Worm (Caenorhabditis elegans) whole organism, young adult: ENCODE measurements around the gene Y44A6D.1.
A peak's percentile ranks its signal among the peaks of the same experiment; 100 is the strongest.

Experiments
- B0035.1 ChIP-seq: sonication (generic microtip); optimal IDR thresholded peaks from 2 replicates; lab custom pipeline; 2016; ENCODE audit warnings: missing genetic modification characterization, mild to moderate bottlenecking, missing compliant biosample characterization, missing genotype, missing genetic modification reagents
- B0336.3 ChIP-seq: fragments of 200-800 bp; sonication (Bioruptor generic); IDR thresholded peaks from 2 replicates; pipeline ENCODE4 v1.3.6; 2022; ENCODE audit warnings: missing genetic modification characterization, missing compliant biosample characterization
- D2030.7 ChIP-seq: fragments of 200-800 bp; sonication (Bioruptor generic); IDR thresholded peaks from 2 replicates; pipeline ENCODE4 v1.3.6; 2022; ENCODE audit warnings: missing genetic modification reagents, missing genetic modification characterization, missing compliant biosample characterization
- F33H1.4 ChIP-seq: fragments of 200-800 bp; sonication (Bioruptor generic); IDR thresholded peaks from 2 replicates; pipeline ENCODE4 v1.3.6; 2022; ENCODE audit warnings: missing genetic modification reagents, missing genetic modification characterization, missing compliant biosample characterization
- F52B5.7 ChIP-seq: sonication (generic microtip); optimal IDR thresholded peaks from 2 replicates; lab custom pipeline; 2016; ENCODE audit warnings: mild to moderate bottlenecking, missing genetic modification characterization, missing compliant biosample characterization
- T26A5.8 ChIP-seq: sonication (generic microtip); optimal IDR thresholded peaks from 2 replicates; lab custom pipeline; 2016; ENCODE audit warnings: missing genetic modification characterization, missing compliant biosample characterization
- ama-1 ChIP-seq, 3 experiments: fragments of 150-350 bp in 1 of 3; sonication (generic microtip) in 2 of 3; optimal IDR thresholded peaks; 2 replicates each; lab custom pipeline; 2014 to 2018; ENCODE audit warnings: missing biosample characterization in 2 of 3, missing genetic modification characterization in 2 of 3, missing genetic modification reagents in 2 of 3
- bed-2 ChIP-seq: fragments of 200-800 bp; sonication (Bioruptor generic); IDR thresholded peaks from 2 replicates; pipeline ENCODE4 v1.3.6; 2022; ENCODE audit warnings: missing genetic modification reagents, missing genetic modification characterization, missing compliant biosample characterization
- ceh-100 ChIP-seq: fragments of 200-800 bp; sonication (Bioruptor generic); IDR thresholded peaks from 2 replicates; pipeline ENCODE4 v1.3.6; 2022; ENCODE audit warnings: missing genetic modification reagents, missing genetic modification characterization, missing compliant biosample characterization
- ceh-27 ChIP-seq: fragments of 200-800 bp; sonication (Bioruptor generic); optimal IDR thresholded peaks from 2 replicates; lab custom pipeline; 2018; ENCODE audit warnings: mild to moderate bottlenecking, missing genetic modification characterization, moderate library complexity, missing compliant biosample characterization
- ceh-79 ChIP-seq: sonication (generic microtip); optimal IDR thresholded peaks from 2 replicates; lab custom pipeline; 2017; ENCODE audit warnings: mild to moderate bottlenecking, missing genetic modification characterization, missing compliant biosample characterization
- dox-1 ChIP-seq: fragments of 200-800 bp; sonication (Bioruptor generic); IDR thresholded peaks from 2 replicates; pipeline ENCODE4 v1.3.6; 2022; ENCODE audit warnings: missing genetic modification reagents, missing genetic modification characterization, missing compliant biosample characterization
- dpff-1 ChIP-seq: sonication (generic microtip); optimal IDR thresholded peaks from 2 replicates; lab custom pipeline; 2017; ENCODE audit warnings: mild to moderate bottlenecking, missing genetic modification characterization, missing compliant biosample characterization
- him-1 ChIP-seq: sonication (generic microtip); optimal IDR thresholded peaks from 2 replicates; lab custom pipeline; 2016; ENCODE audit warnings: missing genotype, missing genetic modification reagents, missing genetic modification characterization, missing compliant biosample characterization
- hlh-12 ChIP-seq: sonication (generic microtip); optimal IDR thresholded peaks from 2 replicates; lab custom pipeline; 2016; ENCODE audit warnings: missing genetic modification characterization, missing compliant biosample characterization
- hmg-1.2 ChIP-seq: fragments of 200-800 bp; sonication (Bioruptor generic); IDR thresholded peaks from 2 replicates; pipeline ENCODE4 v1.3.6; 2022; ENCODE audit warnings: missing genetic modification reagents, missing genetic modification characterization, missing compliant biosample characterization
- hrde-1 ChIP-seq: sonication (generic microtip); optimal IDR thresholded peaks from 2 replicates; lab custom pipeline; 2016; ENCODE audit warnings: missing genetic modification characterization, mild to moderate bottlenecking, missing compliant biosample characterization, moderate library complexity, missing genotype, missing genetic modification reagents, borderline replicate concordance
- lag-1 ChIP-seq: fragments of 200-800 bp; sonication (Bioruptor generic); IDR thresholded peaks from 2 replicates; pipeline ENCODE4 v1.3.6; 2022; ENCODE audit warnings: missing genetic modification reagents, missing genetic modification characterization, missing compliant biosample characterization
- let-526 ChIP-seq: fragments of 200-800 bp; sonication (Bioruptor generic); IDR thresholded peaks from 2 replicates; pipeline ENCODE4 v1.3.6; 2022; ENCODE audit warnings: missing genetic modification reagents, missing genetic modification characterization, missing compliant biosample characterization
- lin-26 ChIP-seq: fragments of 200-800 bp; sonication (Bioruptor generic); IDR thresholded peaks from 2 replicates; pipeline ENCODE4 v1.3.6; 2022; ENCODE audit warnings: missing genetic modification reagents, missing genetic modification characterization, missing compliant biosample characterization
- madf-6 ChIP-seq: fragments of 200-800 bp; sonication (Bioruptor generic); IDR thresholded peaks from 2 replicates; pipeline ENCODE4 v1.3.6; 2022; ENCODE audit warnings: missing genetic modification reagents, missing genetic modification characterization, missing compliant biosample characterization
- mcd-1 ChIP-seq: fragments of 200-800 bp; sonication (Bioruptor generic); IDR thresholded peaks from 2 replicates; pipeline ENCODE4 v1.3.6; 2022; ENCODE audit warnings: missing genetic modification reagents, missing genetic modification characterization, missing compliant biosample characterization
- nfya-1 ChIP-seq: sonication (generic microtip); optimal IDR thresholded peaks from 2 replicates; lab custom pipeline; 2017; ENCODE audit warnings: antibody characterized with exemption, missing compliant biosample characterization, missing genetic modification characterization, borderline replicate concordance; ENCODE audit not compliant: insufficient read depth
- nhr-27 ChIP-seq: fragments of 200-800 bp; sonication (Bioruptor generic); optimal IDR thresholded peaks from 2 replicates; lab custom pipeline; 2018; ENCODE audit warnings: mild to moderate bottlenecking, missing genetic modification characterization, moderate library complexity, missing compliant biosample characterization
- pbrm-1 ChIP-seq: fragments of 200-800 bp; sonication (Bioruptor generic); IDR thresholded peaks from 2 replicates; pipeline ENCODE4 v1.3.6; 2022; ENCODE audit warnings: missing genetic modification reagents, missing genetic modification characterization, missing compliant biosample characterization
- rpc-1 ChIP-seq, 2 experiments: fragments of 150-350 bp in 1 of 2; sonication (generic microtip) in 1 of 2; optimal IDR thresholded peaks; 2 replicates each; lab custom pipeline; 2014 to 2018; ENCODE audit warnings: missing biosample characterization in 1 of 2, missing genetic modification characterization in 1 of 2, missing genetic modification reagents in 1 of 2, missing genotype in 1 of 2
- sea-2 ChIP-seq: fragments of 200-800 bp; sonication (Bioruptor generic); IDR thresholded peaks from 2 replicates; pipeline ENCODE4 v1.3.6; 2022; ENCODE audit warnings: missing genetic modification characterization, missing compliant biosample characterization
- snpc-1.1 ChIP-seq: sonication (generic microtip); optimal IDR thresholded peaks from 2 replicates; lab custom pipeline; 2017; ENCODE audit warnings: missing genetic modification characterization, mild to moderate bottlenecking, missing compliant biosample characterization, antibody characterized with exemption, moderate library complexity, missing genotype, missing genetic modification reagents; ENCODE audit not compliant: insufficient read depth
- snpc-3.4 ChIP-seq: sonication (generic microtip); optimal IDR thresholded peaks from 2 replicates; lab custom pipeline; 2017; ENCODE audit warnings: missing genetic modification characterization, mild to moderate bottlenecking, missing compliant biosample characterization, antibody characterized with exemption, moderate library complexity, missing genotype, missing genetic modification reagents
- snpc-4 ChIP-seq, 5 experiments: fragments of 150-350 bp in 1 of 5; sonication (generic microtip) in 4 of 5; optimal IDR thresholded peaks; 2 replicates each; lab custom pipeline; 2014 to 2018; ENCODE audit warnings: missing genetic modification characterization in 5 of 5, missing biosample characterization in 3 of 5, antibody characterized with exemption in 2 of 5, mild to moderate bottlenecking in 2 of 5, missing compliant biosample characterization in 2 of 5, missing genotype in 2 of 5, moderate library complexity in 2 of 5, missing genetic modification reagents in 1 of 5
- sptf-2 ChIP-seq: fragments of 200-800 bp; sonication (Bioruptor generic); optimal IDR thresholded peaks from 2 replicates; lab custom pipeline; 2018; ENCODE audit warnings: mild to moderate bottlenecking, missing genetic modification characterization, missing compliant biosample characterization
- zfh-2 ChIP-seq: fragments of 200-800 bp; sonication (Bioruptor generic); conservative IDR thresholded peaks from 2 replicates; pipeline ENCODE4 v1.3.6; 2022; ENCODE audit warnings: missing genetic modification reagents, missing genetic modification characterization, missing compliant biosample characterization
- ztf-25 ChIP-seq: fragments of 200-800 bp; sonication (Bioruptor generic); IDR thresholded peaks from 2 replicates; pipeline ENCODE4 v1.3.6; 2022; ENCODE audit warnings: missing genetic modification reagents, missing genetic modification characterization, missing compliant biosample characterization
- ztf-3 ChIP-seq: fragments of 200-800 bp; sonication (Bioruptor generic); optimal IDR thresholded peaks from 2 replicates; lab custom pipeline; 2018; ENCODE audit warnings: mild to moderate bottlenecking, missing genetic modification characterization, missing compliant biosample characterization

Y44A6D.1 gene

DNA sequence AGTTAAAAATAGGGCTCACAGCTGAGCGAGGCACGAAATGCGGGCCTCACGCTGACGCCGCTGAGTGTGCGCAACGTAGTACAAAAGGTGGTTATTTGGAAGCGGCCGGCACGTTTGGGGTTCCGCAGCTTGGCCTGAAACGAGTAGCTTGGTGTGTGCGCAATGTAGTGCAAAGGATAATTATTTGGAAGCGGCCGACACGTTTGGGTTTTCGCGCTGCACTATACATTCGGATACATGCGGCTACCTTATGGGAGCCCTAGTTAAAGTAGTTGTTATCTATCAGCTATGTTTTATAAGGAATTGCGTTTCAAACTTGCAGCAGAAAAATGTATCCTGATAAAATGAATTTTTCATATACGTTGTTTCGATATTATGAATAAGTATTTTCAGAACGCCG is at the start of gene Y44A6D.1:
Gene Y44A6D.1, minus strand, starts transcription at position 23 of the 400 bp plus-strand sequence.
- TF ChIP-seq snpc-1.1 (tag; lab: Kevin White, UChicago) (peak; percentile 10), snpc-4 (GFP tag; optimal IDR thresholded peaks at IDR 0.05; lab: Kevin White, UChicago) (no peak), snpc-4 (tag; optimal IDR thresholded peaks at IDR 0.05; lab: Kevin White, UChicago) (peak in 2 of 4 experiments; percentile 67 to 75), lag-1 (GFP tag; lab: Robert Waterston, UW) (no peak), ama-1 (optimal IDR thresholded peaks at IDR 0.05; lab: Kevin White, UChicago) (no peak), ama-1 (GFP tag; optimal IDR thresholded peaks at IDR 0.05; lab: Kevin White, UChicago) (no peak), hmg-1.2 (GFP tag; lab: Robert Waterston, UW) (peak; percentile 15; the same call in 1 of the 2 replicates), ceh-100 (GFP tag; lab: Robert Waterston, UW) (no peak), zfh-2 (0 out of 2 replicates have a peak, but pooled peaks have one; percentile 27)

DNA sequence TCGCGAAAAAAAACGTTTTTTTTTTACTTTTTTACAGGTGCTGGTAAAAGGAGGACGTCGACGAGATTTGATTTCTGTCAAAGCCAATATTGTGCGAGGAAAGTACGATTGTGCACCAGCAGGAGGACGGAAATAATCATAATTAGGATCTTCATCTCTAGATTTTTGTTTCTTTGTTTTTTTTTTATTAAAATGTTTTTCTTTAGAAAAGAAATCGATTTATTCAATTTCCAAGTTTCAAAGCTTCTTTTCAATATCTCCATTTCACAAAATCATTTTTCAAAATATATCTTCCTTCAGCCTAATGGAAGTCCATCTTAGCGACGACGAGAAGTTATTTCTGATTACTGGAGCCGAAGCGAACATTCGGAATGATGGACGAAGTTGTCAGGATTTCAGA is 48.7 kb upstream of the Y44A6D.1 start, which contains the start of gene exos-7:
Gene exos-7, plus strand, starts transcription at position 301 of the 400 bp plus-strand sequence.
- TF ChIP-seq hrde-1 (tag; lab: Kevin White, UChicago) (no peak), ama-1 (optimal IDR thresholded peaks at IDR 0.05; lab: Kevin White, UChicago) (no peak), ama-1 (GFP tag; optimal IDR thresholded peaks at IDR 0.05; lab: Kevin White, UChicago) (no peak), nfya-1 (tag; lab: Kevin White, UChicago) (no peak), hlh-12 (no peak), dox-1 (GFP tag; lab: Robert Waterston, UW) (no peak), F52B5.7 (tag; lab: Kevin White, UChicago) (no peak), ceh-100 (GFP tag; lab: Robert Waterston, UW) (no peak), snpc-1.1 (tag; lab: Kevin White, UChicago) (no peak), B0035.1 (tag; lab: Kevin White, UChicago) (no peak), B0336.3 (GFP tag; lab: Robert Waterston, UW) (no peak), nhr-27 (tag; lab: Kevin White, UChicago) (no peak)

DNA sequence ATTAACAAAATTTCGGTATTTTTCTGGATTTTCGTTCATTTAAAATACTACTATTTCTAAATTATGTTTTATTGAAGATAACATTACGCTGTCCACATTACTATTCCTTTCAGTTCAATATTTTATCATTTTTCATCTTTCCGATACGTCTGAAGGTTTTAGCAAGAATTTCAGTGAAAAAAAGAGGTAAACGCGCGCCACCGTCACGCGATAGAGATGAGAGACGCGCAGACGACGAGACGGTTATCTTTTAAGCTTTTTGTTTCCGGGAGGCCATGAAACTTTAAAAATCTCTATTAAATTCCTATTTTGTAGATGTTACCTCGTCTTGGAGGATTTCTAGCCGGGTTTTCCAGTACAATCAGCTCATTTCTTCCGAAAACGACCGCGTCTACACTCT is 47.9 kb upstream of the Y44A6D.1 start, which contains the start of gene mrps-12:
Gene mrps-12, plus strand, starts transcription at position 316 of the 400 bp plus-strand sequence.
- peak; percentile 51 for TF ChIP-seq mcd-1 (GFP tag; lab: Robert Waterston, UW)
- peak; percentile 20; the same call in 1 of the 2 replicates for TF ChIP-seq sea-2 (GFP tag; lab: Robert Waterston, UW)
- 0 out of 2 replicates have a peak, but pooled peaks have one; percentile 19 for TF ChIP-seq ztf-25 (GFP tag; lab: Robert Waterston, UW)
- no peak for TF ChIP-seq pbrm-1
- TF ChIP-seq T26A5.8 (tag; lab: Kevin White, UChicago): no peak
- TF ChIP-seq ceh-79: no peak
- no peak for TF ChIP-seq let-526 (GFP tag; lab: Robert Waterston, UW)
- TF ChIP-seq D2030.7 (GFP tag; lab: Robert Waterston, UW): 0 out of 2 replicates have a peak, but pooled peaks have one; percentile 15
- TF ChIP-seq madf-6 (GFP tag; lab: Robert Waterston, UW): peak; percentile 31; the same call in 1 of the 2 replicates
- no peak for TF ChIP-seq nfya-1 (tag; lab: Kevin White, UChicago)
- TF ChIP-seq hmg-1.2 (GFP tag; lab: Robert Waterston, UW): peak; percentile 90
- TF ChIP-seq snpc-3.4 (tag; lab: Kevin White, UChicago): peak; percentile 23
- peak; percentile 20 for TF ChIP-seq dpff-1 (tag; lab: Kevin White, UChicago)
- TF ChIP-seq bed-2 (GFP tag; lab: Robert Waterston, UW): no peak

DNA sequence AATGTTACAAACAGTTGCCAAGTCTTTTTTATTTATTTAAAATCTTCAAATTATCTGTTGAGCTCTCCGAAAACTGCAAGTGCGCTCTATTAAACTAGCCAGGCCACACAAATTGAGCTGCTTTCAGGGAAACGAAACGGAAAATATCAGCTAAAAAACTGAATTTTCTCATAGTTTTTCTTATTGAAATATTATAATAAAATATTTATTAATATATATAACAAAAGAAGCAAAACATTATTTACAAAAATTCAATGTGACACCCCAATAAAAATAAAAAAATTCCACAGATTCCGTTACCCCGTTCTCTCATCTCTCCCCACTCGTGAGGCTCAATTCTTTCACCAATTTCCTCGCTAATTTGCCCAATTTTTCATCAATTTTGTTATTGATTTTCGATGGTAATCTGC is 42.7 kb upstream of the Y44A6D.1 start:
- TF ChIP-seq D2030.7 (GFP tag; lab: Robert Waterston, UW): no peak
- no peak for TF ChIP-seq nfya-1 (tag; lab: Kevin White, UChicago)
- no peak for TF ChIP-seq rpc-1 (optimal IDR thresholded peaks at IDR 0.05; lab: Kevin White, UChicago)
- TF ChIP-seq rpc-1 (tag; optimal IDR thresholded peaks at IDR 0.05; lab: Kevin White, UChicago): no peak
- no peak for TF ChIP-seq ztf-3 (GFP tag; lab: Kevin White, UChicago)
- TF ChIP-seq him-1 (tag; lab: Kevin White, UChicago): no peak
- peak; percentile 84 for TF ChIP-seq ceh-100 (GFP tag; lab: Robert Waterston, UW)
- no peak for TF ChIP-seq dpff-1 (tag; lab: Kevin White, UChicago)
- TF ChIP-seq lin-26 (GFP tag; lab: Robert Waterston, UW): no peak
- no peak for TF ChIP-seq sptf-2 (GFP tag; lab: Kevin White, UChicago)
- TF ChIP-seq F33H1.4 (GFP tag; lab: Robert Waterston, UW): no peak
- TF ChIP-seq ceh-27 (GFP tag; lab: Kevin White, UChicago): no peak
- TF ChIP-seq mcd-1 (GFP tag; lab: Robert Waterston, UW): peak; percentile 51; the same call in 1 of the 2 replicates
